Worm (Caenorhabditis elegans): Measurements from ENCODE around the gene col-36.

col-36 gene

ce11 chrII:7146240-7146639 lies 22.4 kb downstream of the col-36 start:
- TF ChIP-seq dmd-8 (GFP tag; IDR thresholded peaks at IDR 0.05), result no peak
- TF ChIP-seq ama-1 (optimal IDR thresholded peaks at IDR 0.05), result no peak
- TF ChIP-seq snpc-1.2 (GFP tag; IDR thresholded peaks at IDR 0.05), result no peak
- TF ChIP-seq sdz-12 (GFP tag; optimal IDR thresholded peaks at IDR 0.05), result no peak
- no peak for TF ChIP-seq T20F7.1 (GFP tag; optimal IDR thresholded peaks at IDR 0.05)
- no peak for TF ChIP-seq daf-16 (GFP tag; optimal IDR thresholded peaks at IDR 0.05)
- no peak for TF ChIP-seq daf-16 (tag; optimal IDR thresholded peaks at IDR 0.05)
- TF ChIP-seq F26F4.8 (GFP tag; conservative IDR thresholded peaks at IDR 0.05), result no peak
- no peak for TF ChIP-seq lin-29 (GFP tag; IDR thresholded peaks at IDR 0.05)

- TF ChIP-seq jun-1 (tag; optimal IDR thresholded peaks at IDR 0.05) (no peak), hif-1 (tag; optimal IDR thresholded peaks at IDR 0.05) (no peak), pqm-1 (tag; optimal IDR thresholded peaks at IDR 0.05) (no peak), php-3 (GFP tag; IDR thresholded peaks at IDR 0.05) (no peak), lin-1 (GFP tag; IDR thresholded peaks at IDR 0.05) (no peak), D1046.2 (GFP tag; IDR thresholded peaks at IDR 0.05) (no peak), unc-39 (tag; optimal IDR thresholded peaks at IDR 0.05) (no peak), nhr-102 (tag; optimal IDR thresholded peaks at IDR 0.05) (no peak), daf-16 (GFP tag; optimal IDR thresholded peaks at IDR 0.05) (no peak), daf-16 (tag; optimal IDR thresholded peaks at IDR 0.05) (no peak), zip-11 (GFP tag; IDR thresholded peaks at IDR 0.05) (no peak), pha-4 (GFP tag; IDR thresholded peaks at IDR 0.05) (no peak), pha-4 (tag; optimal IDR thresholded peaks at IDR 0.05) (no peak), lir-3 (tag; optimal IDR thresholded peaks at IDR 0.05) (no peak), tra-1 (GFP tag; IDR thresholded peaks at IDR 0.05) (no peak), zfp-2 (tag; optimal IDR thresholded peaks at IDR 0.05) (no peak), vab-7 (GFP tag; IDR thresholded peaks at IDR 0.05) (no peak), zip-2 (tag; optimal IDR thresholded peaks at IDR 0.05) (no peak), ztf-11 (tag; optimal IDR thresholded peaks at IDR 0.05) (no peak), nhr-48 (tag; optimal IDR thresholded peaks at IDR 0.05) (no peak), ceh-32 (tag; optimal IDR thresholded peaks at IDR 0.05; ENCODE audit: poor library complexity) (no peak), mep-1 (tag; optimal IDR thresholded peaks at IDR 0.05) (no peak)
Observed at ce11 chrII:7144307-7144706, 24.3 kb downstream of the col-36 start, which contains the start of gene npr-31. TSS of gene npr-31 (plus strand) at chrII:7144607.

- TF ChIP-seq nhr-42 (GFP tag; IDR thresholded peaks at IDR 0.05) (no peak), ztf-11 (tag; optimal IDR thresholded peaks at IDR 0.05) (no peak), php-3 (GFP tag; IDR thresholded peaks at IDR 0.05) (peak; percentile 65), pqm-1 (tag; optimal IDR thresholded peaks at IDR 0.05) (peak; percentile 86), zfp-2 (tag; optimal IDR thresholded peaks at IDR 0.05) (no peak), nhr-28 (tag; optimal IDR thresholded peaks at IDR 0.05) (peak; percentile 60), unc-62 (GFP tag; optimal IDR thresholded peaks at IDR 0.05 in 1 of 2) (peak in 1 of 2 experiments; percentile 53), unc-62 (tag; optimal IDR thresholded peaks at IDR 0.05) (no peak), daf-16 (GFP tag; optimal IDR thresholded peaks at IDR 0.05) (no peak), daf-16 (tag; optimal IDR thresholded peaks at IDR 0.05) (peak; percentile 92)
Observed at ce11 chrII:7139064-7139463, 29.5 kb downstream of the col-36 start.

- no peak for TF ChIP-seq dmd-9 (GFP tag; IDR thresholded peaks at IDR 0.05)
- TF ChIP-seq daf-19 (GFP tag; conservative IDR thresholded peaks at IDR 0.05), result no peak
- peak; percentile 43 for TF ChIP-seq lin-38 (GFP tag; IDR thresholded peaks at IDR 0.05)
- TF ChIP-seq unc-130 (GFP tag; optimal IDR thresholded peaks at IDR 0.05), result peak; percentile 23
- no peak for TF ChIP-seq F49E8.2 (tag; optimal IDR thresholded peaks at IDR 0.05; ENCODE audit: borderline replicate concordance)
- no peak for TF ChIP-seq tag-97 (GFP tag; IDR thresholded peaks at IDR 0.05)
- peak in 1 of 2 experiments; percentile 96 for TF ChIP-seq lsy-2 (tag; optimal IDR thresholded peaks at IDR 0.05)
- peak in 1 of 2 experiments; percentile 55 for TF ChIP-seq unc-62 (GFP tag; optimal IDR thresholded peaks at IDR 0.05 in 1 of 2)
- TF ChIP-seq unc-62 (tag; optimal IDR thresholded peaks at IDR 0.05), result no peak
- TF ChIP-seq daf-16 (GFP tag; optimal IDR thresholded peaks at IDR 0.05), result no peak
- TF ChIP-seq daf-16 (tag; optimal IDR thresholded peaks at IDR 0.05), result peak; percentile 74
- TF ChIP-seq dpl-1 (GFP tag; optimal IDR thresholded peaks at IDR 0.05), result no peak
- no peak for TF ChIP-seq ctbp-1 (GFP tag; IDR thresholded peaks at IDR 0.05)
- no peak for TF ChIP-seq set-16 (GFP tag; IDR thresholded peaks at IDR 0.05)
- TF ChIP-seq aha-1 (tag), result no peak
- TF ChIP-seq spr-3 (GFP tag; optimal IDR thresholded peaks at IDR 0.05), result no peak
Observed at ce11 chrII:7131871-7132693, 36.5 kb downstream of the col-36 start, which contains the start of the genes T07F8.4 and gld-3. TSS of gene T07F8.4 (minus strand) at chrII:7132032. TSS of gene gld-3 (plus strand) at chrII:7132643.
